Fruit fly (Drosophila melanogaster) whole organism, wandering third instar larva: Measurements from ENCODE around the gene loj.

Experiments used
- CG32264 ChIP-seq: fragments of 200-800 bp; sonication (Bioruptor generic); optimal IDR thresholded peaks from 2 replicates; lab custom pipeline; 2016; ENCODE audit warnings: missing biosample characterization, missing genetic modification characterization
- Dfd ChIP-seq: fragments of >200 bp; optimal IDR thresholded peaks from 2 replicates; lab custom pipeline; 2017; ENCODE audit warnings: missing biosample characterization, missing genetic modification characterization
- Hr83 ChIP-seq: fragments of 200-300 bp; sonication (Bioruptor generic); optimal IDR thresholded peaks from 2 replicates; lab custom pipeline; 2016; ENCODE audit warnings: missing biosample characterization, mild to moderate bottlenecking, missing genetic modification characterization, moderate library complexity; ENCODE audit not compliant: poor library complexity, severe bottlenecking
- Jra ChIP-seq: sonication (Bioruptor generic); optimal IDR thresholded peaks from 2 replicates; lab custom pipeline; 2016; ENCODE audit warnings: missing biosample characterization, missing genetic modification characterization
- fru ChIP-seq: fragments of 200-800 bp; sonication (Bioruptor generic); optimal IDR thresholded peaks from 3 replicates; lab custom pipeline; 2016; ENCODE audit warnings: missing biosample characterization, mild to moderate bottlenecking, missing genetic modification characterization
- h ChIP-seq: fragments of 200-800 bp; sonication (Bioruptor generic); optimal IDR thresholded peaks from 3 replicates; lab custom pipeline; 2016; ENCODE audit warnings: missing biosample characterization, mild to moderate bottlenecking, missing genetic modification characterization
- jim ChIP-seq: fragments of 175-275, 200-325 bp; sonication (Bioruptor generic); optimal IDR thresholded peaks from 2 replicates; lab custom pipeline; 2016; ENCODE audit warnings: missing biosample characterization, mild to moderate bottlenecking, missing genetic modification characterization
- lola ChIP-seq: fragments of >200 bp; optimal IDR thresholded peaks from 2 replicates; lab custom pipeline; 2017; ENCODE audit warnings: missing biosample characterization, missing genetic modification characterization

DNA sequence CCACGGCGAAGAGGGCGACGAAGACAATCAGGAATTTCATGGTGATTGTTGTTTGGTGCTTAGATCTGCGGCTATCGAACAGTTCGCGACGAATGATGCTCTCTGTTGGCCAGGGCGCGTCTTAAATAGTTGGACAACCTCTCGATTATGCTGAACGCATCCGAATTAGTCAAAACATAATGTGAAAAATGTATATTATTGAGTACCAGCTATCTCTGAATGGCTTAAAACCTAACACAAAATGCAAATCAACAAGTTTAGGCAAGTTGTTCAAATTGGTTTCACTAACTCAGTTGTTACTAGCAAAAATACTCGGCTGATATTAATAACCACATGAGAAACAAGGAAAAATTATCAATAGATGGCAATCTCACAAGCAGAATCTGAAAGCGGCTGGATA lies 40.4 kb downstream of the loj start, which contains the start of gene Lcp65Ag1:
- TF ChIP-seq lola (no peak), Hr83 (GFP tag; lab: Kevin White, UChicago) (no peak), CG32264 (GFP tag; lab: Kevin White, UChicago) (no peak), jim (GFP tag; lab: Kevin White, UChicago) (no peak), fru (no peak), Dfd (GFP tag; lab: Kevin White, UChicago) (no peak), h (no peak), Jra (GFP tag; lab: Kevin White, UChicago) (no peak)
